Worm (Caenorhabditis elegans): ENCODE results near the gene snet-1.

snet-1 gene

DNA sequence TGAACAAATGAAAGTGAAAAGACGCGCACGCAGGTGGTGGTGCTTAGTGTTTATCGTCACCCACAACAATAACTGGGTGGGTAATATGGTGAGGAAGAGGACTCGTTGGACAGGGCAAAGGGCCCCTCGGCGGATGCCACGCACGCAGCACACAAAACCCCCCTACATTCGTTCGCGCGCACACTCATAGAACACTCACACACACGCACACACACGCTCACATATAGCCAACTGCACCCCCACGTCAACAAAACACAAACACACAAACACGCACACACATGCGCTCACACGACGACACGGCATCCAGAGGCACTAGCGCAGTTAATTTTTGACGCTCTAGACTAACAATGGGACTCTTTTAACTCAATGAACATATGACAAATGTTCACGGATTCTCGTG is 25.4 kb upstream of the snet-1 start (continued):
- TF ChIP-seq nhr-77 (tag; optimal IDR thresholded peaks at IDR 0.05) = no peak
- TF ChIP-seq tbx-2 (tag; optimal IDR thresholded peaks at IDR 0.05) = peak; percentile 23
- TF ChIP-seq C34B4.2 (tag; optimal IDR thresholded peaks at IDR 0.05) = no peak
- TF ChIP-seq fkh-8 (tag; optimal IDR thresholded peaks at IDR 0.05) = peak; percentile 50
- TF ChIP-seq alr-1 (tag; optimal IDR thresholded peaks at IDR 0.05; ENCODE audit: borderline replicate concordance) = no peak
- TF ChIP-seq nhr-20 (tag; optimal IDR thresholded peaks at IDR 0.05) = peak; percentile 5
- TF ChIP-seq ztf-11 (tag; optimal IDR thresholded peaks at IDR 0.05) = peak in 1 of 2 experiments; percentile 29
- peak in 1 of 3 experiments; percentile 29 for TF ChIP-seq dpl-1 (GFP tag; optimal IDR thresholded peaks at IDR 0.05)
- TF ChIP-seq nhr-11 (tag; optimal IDR thresholded peaks at IDR 0.05) = no peak
- TF ChIP-seq zip-4 (GFP tag; optimal IDR thresholded peaks at IDR 0.05) = no peak
- peak; percentile 64 for TF ChIP-seq snu-23 (GFP tag; optimal IDR thresholded peaks at IDR 0.05)
- TF ChIP-seq nhr-71 (tag; optimal IDR thresholded peaks at IDR 0.05) = peak; percentile 67
- TF ChIP-seq mdl-1 (tag; optimal IDR thresholded peaks at IDR 0.05) = peak in 1 of 2 experiments; percentile 66
- no peak for TF ChIP-seq aly-2 (tag; optimal IDR thresholded peaks at IDR 0.05)
- TF ChIP-seq ceh-63 (GFP tag; optimal IDR thresholded peaks at IDR 0.05) = peak; percentile 90
- peak in 1 of 2 experiments; percentile 37 for TF ChIP-seq lsy-2 (tag; optimal IDR thresholded peaks at IDR 0.05)
- no peak for TF ChIP-seq aha-1 (tag; optimal IDR thresholded peaks at IDR 0.05)

DNA sequence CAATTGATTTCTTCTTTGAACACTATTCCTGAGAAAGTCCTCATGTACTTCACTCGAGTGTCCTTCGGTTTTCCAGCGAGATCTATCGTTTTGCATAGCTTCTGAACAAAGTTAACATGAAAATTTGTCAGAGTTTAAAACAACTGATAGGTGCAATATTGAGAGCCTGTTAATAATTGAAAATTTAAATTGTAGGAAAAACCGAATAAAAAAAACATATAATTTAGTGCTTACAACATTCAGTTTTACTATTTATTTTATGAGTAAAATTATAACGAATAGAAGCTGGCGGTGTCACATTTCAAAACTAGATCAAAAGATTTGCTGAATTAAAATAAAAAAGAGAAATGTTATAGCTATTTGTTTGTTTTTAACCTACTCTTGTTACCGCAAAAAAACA is 24.4 kb upstream of the snet-1 start, which contains the start of gene C02F12.8:
TSS of gene C02F12.8 (minus strand) at position 101 of the 400 bp plus-strand sequence.
- TF ChIP-seq ztf-4 (tag; optimal IDR thresholded peaks at IDR 0.05) = no peak

DNA sequence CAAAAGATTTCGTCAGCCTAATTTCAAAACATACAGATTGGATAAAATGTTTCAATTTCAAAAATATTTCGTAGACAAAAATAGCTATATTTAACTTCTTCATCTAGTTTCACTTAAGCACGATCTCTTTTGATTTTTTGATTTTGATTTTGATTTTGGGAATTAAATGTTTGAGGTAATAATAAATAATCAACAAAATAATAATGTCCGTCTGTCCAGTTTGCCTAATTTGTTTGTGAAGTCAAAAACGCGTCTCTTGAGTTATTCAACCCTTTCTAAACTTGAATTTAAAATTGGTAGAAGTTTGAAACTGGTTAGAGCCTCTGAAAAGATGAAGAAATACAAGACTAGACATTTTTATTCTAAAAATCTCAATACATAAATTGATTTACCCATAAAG is 21.1 kb upstream of the snet-1 start:
- no peak for TF ChIP-seq lin-13 (GFP tag; optimal IDR thresholded peaks at IDR 0.05)
- no peak for TF ChIP-seq elt-2 (tag; optimal IDR thresholded peaks at IDR 0.05)
- TF ChIP-seq pqm-1 (tag; optimal IDR thresholded peaks at IDR 0.05) = no peak
- TF ChIP-seq snu-23 (GFP tag; optimal IDR thresholded peaks at IDR 0.05) = no peak
- TF ChIP-seq ceh-88 (GFP tag; IDR thresholded peaks at IDR 0.05) = no peak
- no peak for TF ChIP-seq efl-1 (optimal IDR thresholded peaks at IDR 0.05)
- TF ChIP-seq efl-1 (GFP tag; optimal IDR thresholded peaks at IDR 0.05 in 1 of 2) = no peak
- no peak for TF ChIP-seq Y116A8C.19 (tag; optimal IDR thresholded peaks at IDR 0.05; ENCODE audit: borderline replicate concordance)
- TF ChIP-seq ztf-4 (tag; optimal IDR thresholded peaks at IDR 0.05) = no peak

DNA sequence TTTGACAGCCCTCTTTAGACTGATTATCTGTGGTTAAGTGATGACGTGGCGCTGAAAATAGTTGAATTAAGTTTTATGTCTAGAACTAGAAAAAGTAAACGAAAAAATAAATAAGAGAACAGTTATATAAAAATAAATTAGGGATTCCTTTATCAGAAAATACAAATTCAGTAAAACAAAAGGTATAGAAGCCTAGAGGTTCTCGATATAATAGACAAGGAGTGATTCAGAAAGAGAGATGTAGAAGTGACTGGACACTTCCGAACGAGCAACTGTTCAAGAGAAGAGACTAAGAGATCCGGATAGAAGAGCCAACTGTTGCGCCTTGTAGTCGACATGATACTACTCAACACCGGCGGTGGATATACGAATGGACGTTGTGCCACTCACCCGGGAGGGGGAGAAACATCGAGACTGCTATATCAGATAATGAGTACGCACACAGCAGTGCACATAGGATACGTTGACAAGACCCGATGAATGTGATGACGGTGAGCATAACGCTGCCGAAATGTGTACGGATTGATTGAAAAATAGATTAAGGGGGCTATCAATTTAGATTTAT is 20.5 kb upstream of the snet-1 start, which contains the start of gene tag-278:
TSS of gene tag-278 (minus strand) at position 51 of the 565 bp plus-strand sequence.
- TF ChIP-seq C16A3.4 (tag; optimal IDR thresholded peaks at IDR 0.05) = no peak
- no peak for TF ChIP-seq efl-3 (GFP tag; optimal IDR thresholded peaks at IDR 0.05)
- no peak for TF ChIP-seq sox-4 (tag; optimal IDR thresholded peaks at IDR 0.05)
- TF ChIP-seq lin-14 (GFP tag; optimal IDR thresholded peaks at IDR 0.05) = peak; percentile 67
- no peak for TF ChIP-seq pag-3 (tag; optimal IDR thresholded peaks at IDR 0.05; ENCODE audit: borderline replicate concordance, insufficient read depth)
- TF ChIP-seq rnt-1 (tag; optimal IDR thresholded peaks at IDR 0.05) = peak; percentile 47
- TF ChIP-seq ama-1 (optimal IDR thresholded peaks at IDR 0.05) = no peak
- TF ChIP-seq snpc-4 (tag; optimal IDR thresholded peaks at IDR 0.05) = no peak
- TF ChIP-seq ztf-4 (tag; optimal IDR thresholded peaks at IDR 0.05) = no peak
- no peak for TF ChIP-seq lin-13 (GFP tag; optimal IDR thresholded peaks at IDR 0.05)
- no peak for TF ChIP-seq unc-62 (GFP tag; optimal IDR thresholded peaks at IDR 0.05)
- no peak for TF ChIP-seq mab-9 (GFP tag; IDR thresholded peaks at IDR 0.05)
- no peak for TF ChIP-seq xbp-1 (tag; optimal IDR thresholded peaks at IDR 0.05)
- TF ChIP-seq tlp-1 (tag; optimal IDR thresholded peaks at IDR 0.05) = no peak
- TF ChIP-seq nhr-71 (tag; optimal IDR thresholded peaks at IDR 0.05) = peak; percentile 65
- no peak for TF ChIP-seq swsn-7 (tag; optimal IDR thresholded peaks at IDR 0.05)
- peak; percentile 3 for TF ChIP-seq nhr-47 (tag; optimal IDR thresholded peaks at IDR 0.05)
- TF ChIP-seq fkh-4 (tag; optimal IDR thresholded peaks at IDR 0.05; ENCODE audit: borderline replicate concordance) = no peak
- TF ChIP-seq ceh-88 (GFP tag; IDR thresholded peaks at IDR 0.05) = no peak
- TF ChIP-seq lin-39 (tag; optimal IDR thresholded peaks at IDR 0.05) = no peak
- TF ChIP-seq lsy-2 (tag; optimal IDR thresholded peaks at IDR 0.05) = peak in 1 of 2 experiments; percentile 9
- TF ChIP-seq efl-1 (optimal IDR thresholded peaks at IDR 0.05) = no peak
- TF ChIP-seq efl-1 (GFP tag; optimal IDR thresholded peaks at IDR 0.05 in 1 of 2) = peak in 1 of 2 experiments; percentile 70
- TF ChIP-seq unc-130 (tag; optimal IDR thresholded peaks at IDR 0.05) = peak; percentile 17
- no peak for TF ChIP-seq vab-15 (tag; optimal IDR thresholded peaks at IDR 0.05)
- peak; percentile 31 for TF ChIP-seq snu-23 (GFP tag; optimal IDR thresholded peaks at IDR 0.05)
- no peak for TF ChIP-seq nhr-85 (tag)
- no peak for TF ChIP-seq hlh-4 (tag; optimal IDR thresholded peaks at IDR 0.05)
- TF ChIP-seq nhr-90 (tag; optimal IDR thresholded peaks at IDR 0.05; ENCODE audit: poor library complexity) = no peak

Data from whole organism, L1 larva.